Fruit fly (Drosophila melanogaster) whole organism: ENCODE results near the gene Ugt36F1.

Source experiments
- CG8478 ChIP-seq: fragments of >200 bp; optimal IDR thresholded peaks from 2 replicates; lab custom pipeline; 2018; ENCODE audit warnings: inconsistent platforms
- Dll ChIP-seq: fragments of >200 bp; optimal IDR thresholded peaks from 2 replicates; lab custom pipeline; 2017
- EcR ChIP-seq, 2 experiments: fragments of >200 bp; optimal IDR thresholded peaks; 2 replicates each; lab custom pipeline; 2017; ENCODE audit warnings: missing biosample characterization in 2 of 2, missing genetic modification characterization in 2 of 2, missing genetic modification reagents in 2 of 2
- psq ChIP-seq: fragments of >200 bp; optimal IDR thresholded peaks from 2 replicates; lab custom pipeline; 2017

- TF ChIP-seq Dll (lab: Kevin White, UChicago) (no peak), psq (lab: Kevin White, UChicago) (no peak), CG8478 (lab: Kevin White, UChicago) (no peak), EcR (GFP tag; optimal IDR thresholded peaks at IDR 0.05; lab: Kevin White, UChicago) (no peak)
These were observed 17.4 kb upstream of the Ugt36F1 start for dm6 chr2L:18801704-18802103.
